Worm (Caenorhabditis elegans) whole organism, L2 larva: ENCODE data around the gene clec-240.

Experiments used
- ZK546.5 ChIP-seq: sonication (generic microtip); optimal IDR thresholded peaks from 2 replicates; lab custom pipeline; 2017; ENCODE audit warnings: missing biosample characterization, missing genetic modification characterization
- lin-11 ChIP-seq: fragments of 150-350 bp; sonication (generic microtip); optimal IDR thresholded peaks from 2 replicates; lab custom pipeline; 2014; ENCODE audit warnings: missing biosample characterization, missing genetic modification characterization, inconsistent platforms, mixed read lengths
- sma-9 ChIP-seq, 2 experiments: fragments of 150-350 bp in 1 of 2; sonication (generic microtip) in 1 of 2; optimal IDR thresholded peaks; 2 replicates each; lab custom pipeline; 2014 to 2016; ENCODE audit warnings: missing genetic modification characterization in 2 of 2, mild to moderate bottlenecking in 1 of 2, missing biosample characterization in 1 of 2, missing compliant biosample characterization in 1 of 2, missing genetic modification reagents in 1 of 2, moderate library complexity in 1 of 2

- TF ChIP-seq lin-11 (tag; lab: Kevin White, UChicago) (no peak), sma-9 (GFP tag; optimal IDR thresholded peaks at IDR 0.05; lab: Kevin White, UChicago) (no peak), sma-9 (tag; optimal IDR thresholded peaks at IDR 0.05; lab: Kevin White, UChicago) (no peak), ZK546.5 (tag; lab: Kevin White, UChicago) (no peak)
Measured at ce11 chrV:16992383-16992782, 17.4 kb upstream of the clec-240 start.
